Fruit fly (Drosophila melanogaster) whole organism, embryonic: ENCODE results near the gene CG32639.

Experiments used
- BEAF-32 ChIP-seq: fragments of 200-800 bp; sonication (Bioruptor generic); optimal IDR thresholded peaks from 3 replicates; lab custom pipeline; 2017; ENCODE audit warnings: missing biosample characterization, missing genetic modification characterization, mild to moderate bottlenecking, moderate library complexity, missing genetic modification reagents
- Bgb ChIP-seq: fragments of 200-800 bp; sonication (Bioruptor generic); IDR thresholded peaks from 2 replicates; pipeline ENCODE4 v1.3.6; 2022; ENCODE audit warnings: missing biosample characterization, missing genetic modification characterization; ENCODE audit not compliant: partially characterized antibody
- Blimp-1 ChIP-seq: fragments of 200-800 bp; sonication (Bioruptor generic); optimal IDR thresholded peaks from 3 replicates; lab custom pipeline; 2018; ENCODE audit warnings: missing biosample characterization, missing genetic modification characterization, mild to moderate bottlenecking, moderate library complexity, missing genetic modification reagents
- CG11456 ChIP-seq: fragments of 200-800 bp; sonication (Bioruptor generic); IDR thresholded peaks from 3 replicates; pipeline ENCODE4 v1.3.6; 2022; ENCODE audit warnings: missing biosample characterization, missing genetic modification characterization
- CG11560 ChIP-seq: fragments of 200-800 bp; sonication (Bioruptor generic); IDR thresholded peaks from 3 replicates; pipeline ENCODE4 v1.3.6; 2022; ENCODE audit warnings: missing biosample characterization, missing genetic modification characterization
- CG12391 ChIP-seq: fragments of 200-800 bp; sonication (Bioruptor generic); optimal IDR thresholded peaks from 3 replicates; lab custom pipeline; 2018; ENCODE audit warnings: missing biosample characterization, mild to moderate bottlenecking, missing genetic modification characterization, moderate library complexity
- CG13287 ChIP-seq: fragments of 200-800 bp; sonication (Bioruptor generic); IDR thresholded peaks from 2 replicates; pipeline ENCODE4 v1.3.6; 2022; ENCODE audit warnings: missing biosample characterization, missing genetic modification characterization; ENCODE audit not compliant: partially characterized antibody
- CG14860 ChIP-seq: fragments of 200-800 bp; sonication (Bioruptor generic); IDR thresholded peaks from 3 replicates; pipeline ENCODE4 v1.3.6; 2022; ENCODE audit warnings: missing biosample characterization, missing genetic modification characterization; ENCODE audit not compliant: partially characterized antibody
- CG17359 ChIP-seq: fragments of 200-800 bp; sonication (Bioruptor generic); optimal IDR thresholded peaks from 3 replicates; lab custom pipeline; 2018; ENCODE audit warnings: missing biosample characterization, mild to moderate bottlenecking, missing genetic modification characterization, moderate library complexity
- CG17385 ChIP-seq: fragments of 200-800 bp; sonication (Bioruptor generic); optimal IDR thresholded peaks from 3 replicates; lab custom pipeline; 2018; ENCODE audit warnings: missing biosample characterization, mild to moderate bottlenecking, missing genetic modification characterization
- CG2889 ChIP-seq: fragments of 200-800 bp; sonication (Bioruptor generic); IDR thresholded peaks from 3 replicates; pipeline ENCODE4 v1.3.6; 2022; ENCODE audit warnings: missing biosample characterization, missing genetic modification characterization
- CG30431 ChIP-seq: fragments of 200-800 bp; sonication (Bioruptor generic); optimal IDR thresholded peaks from 2 replicates; lab custom pipeline; 2017; ENCODE audit warnings: missing biosample characterization, missing genetic modification characterization
- CG31365 ChIP-seq: fragments of 200-800 bp; sonication (Bioruptor generic); optimal IDR thresholded peaks from 2 replicates; lab custom pipeline; 2018; ENCODE audit warnings: missing biosample characterization, mild to moderate bottlenecking, missing genetic modification characterization
- CG3281 ChIP-seq: fragments of 200-800 bp; sonication (Bioruptor generic); optimal IDR thresholded peaks from 3 replicates; lab custom pipeline; 2017; ENCODE audit warnings: missing biosample characterization, mild to moderate bottlenecking, missing genetic modification characterization
- CG34224 ChIP-seq: fragments of 200-800 bp; sonication (Bioruptor generic); IDR thresholded peaks from 3 replicates; pipeline ENCODE4 v1.3.6; 2022; ENCODE audit warnings: missing biosample characterization, missing genetic modification characterization; ENCODE audit not compliant: partially characterized antibody
- CG4328 ChIP-seq: fragments of 200-800 bp; sonication (Bioruptor generic); optimal IDR thresholded peaks from 3 replicates; lab custom pipeline; 2017; ENCODE audit warnings: missing biosample characterization, missing genetic modification reagents, missing genetic modification characterization
- CG4360 ChIP-seq: fragments of 200-800 bp; sonication (Bioruptor generic); IDR thresholded peaks from 2 replicates; pipeline ENCODE4 v1.3.6; 2022; ENCODE audit warnings: missing biosample characterization, missing genetic modification characterization
- CG5245 ChIP-seq: fragments of 200-800 bp; sonication (Bioruptor generic); optimal IDR thresholded peaks from 3 replicates; lab custom pipeline; 2016; ENCODE audit warnings: missing biosample characterization, missing genetic modification characterization
- CG6272 ChIP-seq: fragments of 200-800 bp; sonication (Bioruptor generic); IDR thresholded peaks from 2 replicates; pipeline ENCODE4 v1.3.6; 2022; ENCODE audit warnings: missing biosample characterization, missing genetic modification characterization
- CG9817 ChIP-seq: fragments of 200-800 bp; sonication (Bioruptor generic); optimal IDR thresholded peaks from 2 replicates; lab custom pipeline; 2018; ENCODE audit warnings: missing biosample characterization, mild to moderate bottlenecking, missing genetic modification characterization, moderate library complexity
- Dll ChIP-seq: fragments of 200-800 bp; sonication (Bioruptor generic); IDR thresholded peaks from 4 replicates; pipeline ENCODE4 v1.3.6; 2022; ENCODE audit warnings: missing biosample characterization, missing genetic modification characterization; ENCODE audit not compliant: partially characterized antibody
- E2f2 ChIP-seq: fragments of 200-800 bp; sonication (Bioruptor generic); IDR thresholded peaks from 2 replicates; pipeline ENCODE4 v1.3.6; 2022; ENCODE audit warnings: missing biosample characterization, missing genetic modification characterization
- ERR ChIP-seq: fragments of 200-800 bp; sonication (Bioruptor generic); optimal IDR thresholded peaks from 2 replicates; lab custom pipeline; 2016; ENCODE audit warnings: missing biosample characterization, missing genetic modification characterization
- Fer3 ChIP-seq: fragments of 200-800 bp; sonication (Bioruptor generic); optimal IDR thresholded peaks from 2 replicates; lab custom pipeline; 2018; ENCODE audit warnings: missing biosample characterization, mild to moderate bottlenecking, missing genetic modification characterization, moderate library complexity
- HHEX ChIP-seq: fragments of 200-800 bp; sonication (Bioruptor generic); optimal IDR thresholded peaks from 3 replicates; lab custom pipeline; 2017; ENCODE audit warnings: missing biosample characterization, mild to moderate bottlenecking, missing genetic modification characterization, missing genetic modification reagents
- HLH4C ChIP-seq: fragments of 200-800 bp; sonication (Bioruptor generic); IDR thresholded peaks from 3 replicates; pipeline ENCODE4 v1.3.6; 2022; ENCODE audit warnings: missing biosample characterization, missing genetic modification characterization; ENCODE audit not compliant: partially characterized antibody
- HLH54F ChIP-seq: fragments of 200-800 bp; sonication (Bioruptor generic); optimal IDR thresholded peaks from 3 replicates; lab custom pipeline; 2016; ENCODE audit warnings: missing biosample characterization, missing genetic modification characterization
- Myb ChIP-seq: fragments of 200-800 bp; sonication (Bioruptor generic); optimal IDR thresholded peaks from 2 replicates; lab custom pipeline; 2016; ENCODE audit warnings: missing biosample characterization, missing genetic modification characterization
- Oli ChIP-seq: fragments of 200-800 bp; sonication (Bioruptor generic); optimal IDR thresholded peaks from 2 replicates; lab custom pipeline; 2018; ENCODE audit warnings: missing biosample characterization, mild to moderate bottlenecking, missing genetic modification characterization, moderate library complexity
- Pdp1 ChIP-seq, 2 experiments: fragments of 200-800 bp; sonication (Bioruptor generic); optimal IDR thresholded peaks; 3 replicates each; lab custom pipeline; 2016; ENCODE audit warnings: missing biosample characterization in 2 of 2, missing genetic modification characterization in 2 of 2, mild to moderate bottlenecking in 1 of 2, moderate library complexity in 1 of 2
- Sry-δ ChIP-seq: fragments of 200-800 bp; sonication (Bioruptor generic); optimal IDR thresholded peaks from 2 replicates; lab custom pipeline; 2016; ENCODE audit warnings: missing biosample characterization, missing genetic modification characterization
- Tbp ChIP-seq: fragments of >200 bp; optimal IDR thresholded peaks from 2 replicates; lab custom pipeline; 2018; ENCODE audit warnings: missing biosample characterization, missing genetic modification characterization
- Xrp1 ChIP-seq: fragments of 200-800 bp; sonication (Bioruptor generic); IDR thresholded peaks from 2 replicates; pipeline ENCODE4 v1.3.6; 2022; ENCODE audit warnings: missing biosample characterization, missing genetic modification characterization
- ato ChIP-seq: fragments of 200-800 bp; sonication (Bioruptor generic); IDR thresholded peaks from 2 replicates; pipeline ENCODE4 v1.3.6; 2022; ENCODE audit warnings: missing biosample characterization, missing genetic modification characterization; ENCODE audit not compliant: partially characterized antibody
- az2 ChIP-seq: fragments of 200-800 bp; sonication (Bioruptor generic); optimal IDR thresholded peaks from 3 replicates; lab custom pipeline; 2016; ENCODE audit warnings: missing biosample characterization, missing genetic modification characterization
- bbx ChIP-seq: fragments of 200-800 bp; sonication (Bioruptor generic); IDR thresholded peaks from 2 replicates; pipeline ENCODE4 v1.3.6; 2022; ENCODE audit warnings: missing biosample characterization, missing genetic modification characterization; ENCODE audit not compliant: partially characterized antibody
- danr ChIP-seq: fragments of 200-800 bp; sonication (Bioruptor generic); IDR thresholded peaks from 2 replicates; pipeline ENCODE4 v1.3.6; 2022; ENCODE audit warnings: missing biosample characterization, missing genetic modification characterization
- dm ChIP-seq: fragments of 200-800 bp; sonication (Bioruptor generic); optimal IDR thresholded peaks from 3 replicates; lab custom pipeline; 2016; ENCODE audit warnings: missing biosample characterization, missing genetic modification characterization
- esg ChIP-seq: fragments of 200-800 bp; sonication (Bioruptor generic); conservative IDR thresholded peaks from 2 replicates; pipeline ENCODE4 v1.3.6; 2022; ENCODE audit warnings: missing biosample characterization, missing genetic modification characterization
- gcm2 ChIP-seq: fragments of 200-800 bp; sonication (Bioruptor generic); optimal IDR thresholded peaks from 2 replicates; lab custom pipeline; 2016; ENCODE audit warnings: missing biosample characterization, missing genetic modification characterization
- gt ChIP-seq: fragments of 200-800 bp; sonication (Bioruptor generic); IDR thresholded peaks from 2 replicates; pipeline ENCODE4 v1.3.6; 2022; ENCODE audit warnings: missing biosample characterization, missing genetic modification characterization
- kay ChIP-seq: fragments of 200-800 bp; sonication (Bioruptor generic); optimal IDR thresholded peaks from 2 replicates; lab custom pipeline; 2016; ENCODE audit warnings: missing biosample characterization, missing genetic modification characterization
- mam ChIP-seq: fragments of 200-800 bp; sonication (Bioruptor generic); optimal IDR thresholded peaks from 3 replicates; lab custom pipeline; 2016; ENCODE audit warnings: missing biosample characterization, missing genetic modification characterization
- oc ChIP-seq: fragments of 200-800 bp; sonication (Bioruptor generic); optimal IDR thresholded peaks from 2 replicates; lab custom pipeline; 2018; ENCODE audit warnings: missing biosample characterization, mild to moderate bottlenecking, missing genetic modification characterization, moderate library complexity
- prd ChIP-seq, 3 experiments: fragments of >200 bp in 2 of 3; fragments of 200-800 bp in 1 of 3; sonication (Bioruptor generic) in 1 of 3; optimal IDR thresholded peaks in 2 of 3; IDR thresholded peaks in 1 of 3; 2 replicates in 2 of 3; 3 replicates in 1 of 3; pipeline versions ENCODE4 v1.3.6 to Lab custom; 2017 to 2022; ENCODE audit warnings: missing biosample characterization in 1 of 3, missing genetic modification characterization in 1 of 3
- slp2 ChIP-seq: fragments of 200-800 bp; sonication (Bioruptor generic); optimal IDR thresholded peaks from 2 replicates; lab custom pipeline; 2016; ENCODE audit warnings: missing biosample characterization, missing genetic modification characterization
- sna ChIP-seq: fragments of 200-800 bp; sonication (Bioruptor generic); IDR thresholded peaks from 2 replicates; pipeline ENCODE4 v1.3.6; 2022; ENCODE audit warnings: missing biosample characterization, missing genetic modification characterization; ENCODE audit not compliant: partially characterized antibody
- so ChIP-seq: fragments of 200-800 bp; sonication (Bioruptor generic); IDR thresholded peaks from 3 replicates; pipeline ENCODE4 v1.3.6; 2022; ENCODE audit warnings: missing biosample characterization, missing genetic modification characterization
- ssp ChIP-seq: fragments of 200-800 bp; sonication (Bioruptor generic); IDR thresholded peaks from 2 replicates; pipeline ENCODE4 v1.3.6; 2022; ENCODE audit warnings: missing biosample characterization, missing genetic modification characterization
- unc-4 ChIP-seq: fragments of 200-800 bp; sonication (Bioruptor generic); IDR thresholded peaks from 2 replicates; pipeline ENCODE4 v1.3.6; 2022; ENCODE audit warnings: missing biosample characterization, missing genetic modification characterization; ENCODE audit not compliant: partially characterized antibody

The CG32639 gene

DNA sequence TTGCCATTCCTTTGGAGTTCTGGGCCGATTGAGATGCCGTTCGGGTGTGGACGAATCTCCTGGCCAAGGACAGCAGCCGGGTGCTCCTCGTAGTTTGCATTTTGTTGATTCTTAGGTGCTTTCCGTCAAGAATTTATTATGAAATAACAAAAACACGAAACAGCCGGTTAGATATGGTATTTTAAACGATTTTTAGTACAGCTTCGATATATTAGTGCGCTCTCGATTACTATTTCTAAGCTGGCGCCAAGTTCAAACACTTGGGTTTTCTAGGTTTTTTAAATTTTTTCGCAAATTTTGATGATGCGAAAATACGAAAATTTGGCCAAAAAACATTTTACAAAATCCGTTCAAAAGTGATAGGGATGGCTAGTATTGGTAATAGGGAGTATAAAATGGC is 42.1 kb downstream of the CG32639 start, which contains the start of gene Coq5 (continued):
- TF ChIP-seq CG14860 (GFP tag; lab: Robert Waterston, UW) (0 out of 3 replicates have a peak, but pooled peaks have one; percentile 11), CG3281 (GFP tag; lab: Kevin White, UChicago) (no peak), HHEX (GFP tag; lab: Kevin White, UChicago) (no peak), Sry-δ (GFP tag; lab: Kevin White, UChicago) (peak; percentile 73), slp2 (GFP tag; lab: Kevin White, UChicago) (no peak), az2 (GFP tag; lab: Kevin White, UChicago) (no peak), prd (optimal IDR thresholded peaks at IDR 0.05; lab: Kevin White, UChicago) (no peak), prd (GFP tag; IDR thresholded peaks at IDR 0.05; lab: Robert Waterston, UW) (no peak), Dll (peak; percentile 66; the same call in 3 of the 4 replicates), Fer3 (tag; lab: Kevin White, UChicago) (no peak), Tbp (GFP tag; lab: Kevin White, UChicago) (no peak), CG9817 (tag; lab: Kevin White, UChicago) (no peak), CG2889 (GFP tag; lab: Robert Waterston, UW) (no peak), ssp (GFP tag; lab: Robert Waterston, UW) (no peak), BEAF-32 (GFP tag; lab: Kevin White, UChicago) (peak; percentile 52), CG12391 (tag; lab: Kevin White, UChicago) (no peak), ERR (GFP tag; lab: Kevin White, UChicago) (no peak), dm (no peak), CG6272 (no peak), CG30431 (no peak), CG17359 (no peak), HLH54F (no peak), unc-4 (GFP tag; lab: Robert Waterston, UW) (peak; percentile 59), CG4360 (GFP tag; lab: Robert Waterston, UW) (no peak), gcm2 (GFP tag; lab: Kevin White, UChicago) (no peak), ato (GFP tag; lab: Robert Waterston, UW) (no peak), Oli (tag; lab: Kevin White, UChicago) (no peak), CG17385 (no peak), oc (no peak), CG13287 (GFP tag; lab: Robert Waterston, UW) (peak; percentile 71), esg (no peak), Xrp1 (GFP tag; lab: Robert Waterston, UW) (no peak), so (GFP tag; lab: Robert Waterston, UW) (no peak), mam (GFP tag; lab: Kevin White, UChicago) (no peak), CG34224 (GFP tag; lab: Robert Waterston, UW) (peak; percentile 66), Blimp-1 (no peak), Myb (GFP tag; lab: Kevin White, UChicago) (no peak), CG5245 (no peak), CG4328 (no peak), bbx (GFP tag; lab: Robert Waterston, UW) (no peak), sna (GFP tag; lab: Robert Waterston, UW) (no peak), danr (GFP tag; lab: Robert Waterston, UW) (no peak), HLH4C (peak; percentile 54; the same call in 2 of the 3 replicates), CG11456 (GFP tag; lab: Robert Waterston, UW) (no peak), Bgb (GFP tag; lab: Robert Waterston, UW) (peak; percentile 40), Pdp1 (GFP tag; optimal IDR thresholded peaks at IDR 0.05; lab: Kevin White, UChicago) (peak in 1 of 2 experiments; percentile 61), gt (GFP tag; lab: Robert Waterston, UW) (no peak), kay (GFP tag; lab: Kevin White, UChicago) (no peak), E2f2 (GFP tag; lab: Robert Waterston, UW) (peak; percentile 84), CG31365 (tag; lab: Kevin White, UChicago) (no peak), CG11560 (tag; lab: Robert Waterston, UW) (no peak)
